Fruit fly (Drosophila melanogaster) S2 (cell line): Measurements from ENCODE around the gene CG14301.
A peak's percentile ranks its signal among the peaks of the same experiment; 100 is the strongest.

Experiments used
- CG8478 ChIP-seq: fragments of >200 bp; optimal IDR thresholded peaks from 2 replicates; lab custom pipeline; 2018
- CTCF ChIP-seq, 2 experiments: fragments of >200 bp; optimal IDR thresholded peaks; 2 replicates each; lab custom pipeline; 2018

CG14301 gene

dm6 chr3R:18643646-18644045 lies 2.4 kb upstream of the CG14301 start:
- TF ChIP-seq CG8478 (lab: Kevin White, UChicago) (no peak), CTCF (optimal IDR thresholded peaks at IDR 0.05; lab: Kevin White, UChicago) (no peak)

DNA sequence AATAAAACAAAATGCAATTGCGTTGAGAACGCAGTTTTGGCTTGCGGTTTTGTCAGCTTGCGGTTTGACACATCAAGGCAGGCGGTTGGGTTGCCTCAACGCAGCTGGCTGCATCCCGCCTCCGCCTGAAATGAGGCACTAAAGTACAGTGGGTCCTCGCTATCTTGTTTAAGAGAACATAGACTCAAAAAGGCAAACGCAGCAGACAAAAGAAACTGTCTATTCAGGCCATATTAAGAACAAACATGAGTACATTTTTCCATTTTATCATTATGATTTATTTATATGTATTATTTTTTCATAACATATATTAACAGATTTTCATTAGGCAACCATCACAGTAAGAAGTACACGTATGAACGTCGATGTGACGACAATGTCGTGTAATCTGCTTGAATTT lies 1.6 kb downstream of the CG14301 start:
- TF ChIP-seq CG8478 (lab: Kevin White, UChicago) (no peak), CTCF (optimal IDR thresholded peaks at IDR 0.05; lab: Kevin White, UChicago) (no peak)

dm6 chr3R:18633099-18633498 lies 8.2 kb downstream of the CG14301 start:
- TF ChIP-seq CTCF (optimal IDR thresholded peaks at IDR 0.05; lab: Kevin White, UChicago) (no peak), CG8478 (lab: Kevin White, UChicago) (no peak)

dm6 chr3R:18628311-18628811 lies 12.9 kb downstream of the CG14301 start:
- no peak for TF ChIP-seq CTCF (optimal IDR thresholded peaks at IDR 0.05; lab: Kevin White, UChicago)
- TF ChIP-seq CG8478 (lab: Kevin White, UChicago): no peak

DNA sequence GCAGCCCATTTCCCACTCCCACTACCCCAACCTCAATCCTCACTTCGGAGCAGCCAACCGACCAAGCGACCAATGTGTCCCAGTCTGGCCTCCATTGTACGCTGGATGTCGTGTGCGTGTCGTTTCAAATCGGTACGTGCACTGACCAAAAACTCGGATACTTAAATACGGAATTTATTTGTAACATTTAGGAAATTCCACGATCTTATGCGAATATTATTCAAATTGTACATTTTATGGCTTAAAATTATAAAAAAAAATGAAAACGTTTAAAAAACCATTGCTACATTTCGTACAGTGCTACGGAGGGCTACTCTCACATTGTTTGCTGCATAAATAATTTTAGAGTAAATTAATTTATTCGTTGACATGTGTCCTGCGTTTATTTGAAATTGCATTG lies 16.7 kb downstream of the CG14301 start:
- TF ChIP-seq CTCF (optimal IDR thresholded peaks at IDR 0.05; lab: Kevin White, UChicago): no peak
- TF ChIP-seq CG8478 (lab: Kevin White, UChicago): no peak

dm6 chr3R:18621230-18621629 lies 20.0 kb downstream of the CG14301 start, which contains the start of gene CG14304:
TSS of gene CG14304 (minus strand) at chr3R:18621327.
- peak; percentile 6 to 18 for TF ChIP-seq CTCF (optimal IDR thresholded peaks at IDR 0.05; lab: Kevin White, UChicago)
- TF ChIP-seq CG8478 (lab: Kevin White, UChicago): no peak

DNA sequence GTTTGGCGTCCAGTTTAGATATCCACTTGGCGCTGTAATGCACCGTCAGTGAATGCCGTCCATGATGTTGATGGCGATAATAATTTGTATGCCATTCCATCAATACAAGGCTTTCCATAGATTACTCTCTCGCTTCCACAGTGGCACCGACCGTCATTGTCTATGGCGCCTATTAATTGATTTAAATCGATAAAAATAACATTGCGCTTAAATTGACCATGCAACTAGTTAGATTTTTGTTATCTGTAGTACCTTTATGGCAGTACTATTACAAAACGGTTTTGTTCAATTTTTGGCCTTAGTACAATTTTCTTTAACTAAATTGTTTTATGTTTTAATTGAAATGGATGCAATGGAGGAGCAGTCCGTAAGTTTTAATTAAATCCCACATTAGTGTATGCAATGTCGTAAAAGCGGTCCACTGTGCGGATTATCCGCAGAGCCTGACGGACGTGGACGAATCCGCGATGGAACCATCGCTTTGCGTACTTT lies 21.8 kb downstream of the CG14301 start:
- TF ChIP-seq CTCF (optimal IDR thresholded peaks at IDR 0.05; lab: Kevin White, UChicago) (no peak), CG8478 (lab: Kevin White, UChicago) (no peak)

- TF ChIP-seq CTCF (optimal IDR thresholded peaks at IDR 0.05; lab: Kevin White, UChicago): no peak
- TF ChIP-seq CG8478 (lab: Kevin White, UChicago): no peak
Measured at dm6 chr3R:18617411-18617810, 23.8 kb downstream of the CG14301 start, which contains the start of gene CG7695. TSS of gene CG7695 (minus strand) at chr3R:18617511.

DNA sequence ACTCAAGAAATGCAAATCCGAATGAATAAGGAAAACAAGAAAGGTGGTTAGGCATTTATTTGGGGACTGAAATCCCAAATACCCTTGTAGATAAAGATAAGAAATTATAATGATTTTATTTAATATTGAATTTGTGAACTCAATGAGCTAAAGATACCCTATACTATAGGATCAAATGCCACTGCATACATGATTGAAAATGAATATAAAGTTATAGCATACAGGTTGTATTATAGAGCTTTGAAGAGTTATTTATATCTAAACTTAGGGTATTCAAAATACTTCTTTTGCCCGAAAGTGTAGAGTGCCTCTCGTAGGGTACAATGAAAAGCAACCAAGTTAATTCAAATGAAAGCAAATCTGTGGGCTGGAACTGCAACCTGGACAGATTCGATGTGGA lies 25.2 kb downstream of the CG14301 start:
- TF ChIP-seq CTCF (optimal IDR thresholded peaks at IDR 0.05; lab: Kevin White, UChicago) (no peak), CG8478 (lab: Kevin White, UChicago) (no peak)

- TF ChIP-seq CTCF (optimal IDR thresholded peaks at IDR 0.05; lab: Kevin White, UChicago): no peak
- no peak for TF ChIP-seq CG8478 (lab: Kevin White, UChicago)
Measured at dm6 chr3R:18598391-18598790, 42.9 kb downstream of the CG14301 start, which contains the start of gene Tssk. TSS of gene Tssk (plus strand) at chr3R:18598691.

DNA sequence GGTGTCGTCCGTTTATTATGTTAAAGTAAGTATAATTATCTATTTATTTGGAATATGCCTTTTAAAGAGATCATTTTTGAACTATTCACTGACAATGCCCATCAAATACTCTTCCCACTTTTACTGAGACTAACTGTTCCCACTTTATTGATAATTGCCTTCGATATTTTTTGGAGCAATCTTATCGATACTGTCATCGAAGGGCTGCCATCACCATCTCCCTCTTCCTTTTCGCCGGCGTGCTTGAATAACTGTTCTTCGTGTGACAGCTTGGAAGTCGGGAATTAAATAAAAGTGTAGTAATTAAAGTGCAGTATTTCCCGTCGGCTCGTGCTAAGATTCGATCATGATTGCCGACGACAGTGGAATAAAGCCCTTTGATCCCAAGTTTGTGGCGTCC lies 50.5 kb downstream of the CG14301 start, which contains the start of gene qin:
TSS of gene qin (plus strand) at position 274 of the 400 bp plus-strand sequence.
- no peak for TF ChIP-seq CG8478 (lab: Kevin White, UChicago)
- TF ChIP-seq CTCF (optimal IDR thresholded peaks at IDR 0.05; lab: Kevin White, UChicago): no peak

- no peak for TF ChIP-seq CTCF (optimal IDR thresholded peaks at IDR 0.05; lab: Kevin White, UChicago)
- no peak for TF ChIP-seq CG8478 (lab: Kevin White, UChicago)
Measured at dm6 chr3R:18585259-18585858, 55.9 kb downstream of the CG14301 start.

DNA sequence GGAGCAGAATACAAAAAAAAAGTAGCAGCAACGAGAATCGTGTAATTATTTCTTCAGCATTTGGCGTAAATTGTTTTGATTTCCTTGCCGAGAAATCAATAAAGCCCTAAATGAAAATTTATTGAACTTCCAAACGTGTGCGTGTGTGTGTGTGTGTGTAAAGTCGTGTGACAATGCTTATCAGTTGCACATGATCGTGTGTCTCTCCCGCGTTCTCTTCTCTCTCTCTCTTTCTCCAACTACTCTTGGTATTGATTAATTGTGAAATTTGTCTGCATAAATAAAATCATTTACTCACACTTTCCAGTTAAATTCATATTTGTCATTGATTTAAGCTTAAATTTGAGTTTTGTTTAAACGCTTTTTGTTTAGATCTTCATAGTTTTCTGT lies 56.7 kb downstream of the CG14301 start:
- TF ChIP-seq CG8478 (lab: Kevin White, UChicago) (no peak), CTCF (optimal IDR thresholded peaks at IDR 0.05; lab: Kevin White, UChicago) (no peak)

- TF ChIP-seq CTCF (optimal IDR thresholded peaks at IDR 0.05; lab: Kevin White, UChicago): no peak
- no peak for TF ChIP-seq CG8478 (lab: Kevin White, UChicago)
Measured at dm6 chr3R:18583881-18584545, 57.2 kb downstream of the CG14301 start.

- TF ChIP-seq CTCF (optimal IDR thresholded peaks at IDR 0.05; lab: Kevin White, UChicago) (no peak), CG8478 (lab: Kevin White, UChicago) (no peak)
Measured at dm6 chr3R:18582236-18582635, 59.0 kb downstream of the CG14301 start.
